Worm (Caenorhabditis elegans) whole organism, early embryonic: ENCODE results near the gene R12B2.7.

Experiments
- ceh-36 ChIP-seq: sonication (generic microtip); optimal IDR thresholded peaks from 2 replicates; lab custom pipeline; 2016; ENCODE audit warnings: missing genetic modification characterization, inconsistent platforms, missing compliant biosample characterization
- ets-7 ChIP-seq: sonication (generic microtip); optimal IDR thresholded peaks from 2 replicates; lab custom pipeline; 2016; ENCODE audit warnings: missing genotype, missing genetic modification characterization, missing compliant biosample characterization
- flt-1 ChIP-seq: fragments of 200-800 bp; sonication (Bioruptor generic); IDR thresholded peaks from 2 replicates; pipeline ENCODE4 v1.3.6; 2022; ENCODE audit warnings: missing genetic modification characterization, missing compliant biosample characterization
- hnd-1 ChIP-seq: sonication (generic microtip); optimal IDR thresholded peaks from 2 replicates; lab custom pipeline; 2016; ENCODE audit warnings: missing genetic modification characterization, missing compliant biosample characterization
- pes-1 ChIP-seq: fragments of 200-800 bp; sonication (Bioruptor generic); IDR thresholded peaks from 2 replicates; pipeline ENCODE4 v1.3.6; 2022; ENCODE audit warnings: missing genetic modification reagents, missing genetic modification characterization, missing compliant biosample characterization

- TF ChIP-seq hnd-1 (tag; lab: Kevin White, UChicago) (no peak), pes-1 (GFP tag; lab: Robert Waterston, UW) (no peak), flt-1 (GFP tag; lab: Robert Waterston, UW) (no peak), ets-7 (tag; lab: Kevin White, UChicago) (no peak), ceh-36 (tag; lab: Kevin White, UChicago) (no peak)
Observed at ce11 chrIII:5833376-5833775, 18.5 kb downstream of the R12B2.7 start, which contains the start of the genes R12B2.13 and mdt-15.
